Worm (Caenorhabditis elegans) whole organism, L4 larva: ENCODE measurements around the gene prmt-6.

ENCODE experiments used
- D1046.2 ChIP-seq: fragments of 200-800 bp; sonication (Bioruptor generic); IDR thresholded peaks from 2 replicates; pipeline ENCODE4 v1.3.6; 2022; ENCODE audit warnings: missing genetic modification characterization, missing compliant biosample characterization
- F37D6.2 ChIP-seq: sonication (generic microtip); optimal IDR thresholded peaks from 2 replicates; lab custom pipeline; 2016; ENCODE audit warnings: mild to moderate bottlenecking, missing genetic modification characterization, missing compliant biosample characterization
- F49E8.2 ChIP-seq: sonication (generic microtip); optimal IDR thresholded peaks from 2 replicates; lab custom pipeline; 2016; ENCODE audit warnings: missing compliant biosample characterization, mild to moderate bottlenecking, missing genetic modification characterization, borderline replicate concordance
- R02D3.7 ChIP-seq: fragments of 150-350 bp; sonication (generic microtip); optimal IDR thresholded peaks from 3 replicates; lab custom pipeline; 2014; ENCODE audit warnings: missing biosample characterization, missing genetic modification characterization
- T26A8.4 ChIP-seq: fragments of 200-800 bp; sonication (Bioruptor generic); IDR thresholded peaks from 2 replicates; pipeline ENCODE4 v1.3.6; 2022; ENCODE audit warnings: missing genetic modification characterization, missing compliant biosample characterization
- Y105C5A.15 ChIP-seq: fragments of 200-800 bp; sonication (Bioruptor generic); IDR thresholded peaks from 2 replicates; pipeline ENCODE4 v1.3.6; 2022; ENCODE audit warnings: missing genetic modification characterization, missing compliant biosample characterization
- Y5F2A.4 ChIP-seq: fragments of 200-800 bp; sonication (Bioruptor generic); optimal IDR thresholded peaks from 2 replicates; lab custom pipeline; 2018; ENCODE audit warnings: mild to moderate bottlenecking, missing genetic modification characterization, missing compliant biosample characterization
- aha-1 ChIP-seq: fragments of 150-350 bp; peaks from one replicate; lab custom pipeline; 2014; ENCODE audit warnings: missing biosample characterization, missing genetic modification characterization
- arid-1 ChIP-seq: fragments of 200-800 bp; sonication (Bioruptor generic); conservative IDR thresholded peaks from 2 replicates; pipeline ENCODE4 v1.3.6; 2022; ENCODE audit warnings: missing genetic modification reagents, missing genetic modification characterization, missing compliant biosample characterization
- ceh-20 ChIP-seq: fragments of 200-800 bp; sonication (Bioruptor generic); IDR thresholded peaks from 2 replicates; pipeline ENCODE4 v1.3.6; 2022; ENCODE audit warnings: missing genetic modification reagents, missing genetic modification characterization, missing compliant biosample characterization
- ceh-62 ChIP-seq: sonication (generic microtip); optimal IDR thresholded peaks from 2 replicates; lab custom pipeline; 2017; ENCODE audit warnings: missing biosample characterization, missing genetic modification characterization
- ces-1 ChIP-seq: fragments of 150-350 bp; sonication (generic microtip); optimal IDR thresholded peaks from 4 replicates; lab custom pipeline; 2014; ENCODE audit warnings: missing biosample characterization, missing genetic modification reagents, missing genetic modification characterization
- ctbp-1 ChIP-seq: fragments of 200-800 bp; sonication (Bioruptor generic); IDR thresholded peaks from 2 replicates; pipeline ENCODE4 v1.3.6; 2022; ENCODE audit warnings: missing genetic modification reagents, missing genetic modification characterization, missing compliant biosample characterization
- daf-16 ChIP-seq, 3 experiments: sonication (generic microtip); optimal IDR thresholded peaks; 2 replicates each; lab custom pipeline; 2016 to 2017; ENCODE audit warnings: missing genetic modification characterization in 3 of 3, missing genetic modification reagents in 3 of 3, mild to moderate bottlenecking in 2 of 3, missing compliant biosample characterization in 2 of 3, missing biosample characterization in 1 of 3, moderate library complexity in 1 of 3
- daf-19 ChIP-seq: fragments of 200-800 bp; sonication (Bioruptor generic); conservative IDR thresholded peaks from 2 replicates; pipeline ENCODE4 v1.3.6; 2022; ENCODE audit warnings: missing genetic modification characterization, missing compliant biosample characterization
- daf-8 ChIP-seq: fragments of 200-800 bp; sonication (Bioruptor generic); IDR thresholded peaks from 2 replicates; pipeline ENCODE4 v1.3.6; 2022; ENCODE audit warnings: missing genetic modification characterization, missing compliant biosample characterization
- dmd-6 ChIP-seq: fragments of 200-800 bp; sonication (Bioruptor generic); IDR thresholded peaks from 2 replicates; pipeline ENCODE4 v1.3.6; 2022; ENCODE audit warnings: missing genetic modification reagents, missing genetic modification characterization, missing compliant biosample characterization
- duxl-1 ChIP-seq: sonication (generic microtip); optimal IDR thresholded peaks from 2 replicates; lab custom pipeline; 2016; ENCODE audit warnings: mild to moderate bottlenecking, missing genetic modification characterization, moderate library complexity, missing compliant biosample characterization; ENCODE audit not compliant: poor library complexity
- fkh-10 ChIP-seq: fragments of 150-350 bp; optimal IDR thresholded peaks from 2 replicates; lab custom pipeline; 2014; ENCODE audit warnings: missing biosample characterization, missing genetic modification reagents, missing genetic modification characterization
- hif-1 ChIP-seq, 2 experiments: sonication (generic microtip); optimal IDR thresholded peaks; 2 replicates each; lab custom pipeline; 2016 to 2017; ENCODE audit warnings: missing compliant biosample characterization in 2 of 2, missing genetic modification characterization in 2 of 2, missing genetic modification reagents in 2 of 2, missing genotype in 2 of 2, mild to moderate bottlenecking in 1 of 2
- hlh-11 ChIP-seq: fragments of 200-800 bp; sonication (Bioruptor generic); optimal IDR thresholded peaks from 2 replicates; lab custom pipeline; 2018; ENCODE audit warnings: mild to moderate bottlenecking, missing genetic modification characterization, missing compliant biosample characterization
- hlh-30 ChIP-seq: sonication (generic microtip); optimal IDR thresholded peaks from 2 replicates; lab custom pipeline; 2017; ENCODE audit warnings: antibody characterized with exemption, mild to moderate bottlenecking, missing genetic modification characterization, missing compliant biosample characterization; ENCODE audit not compliant: insufficient read depth
- hmg-1.1 ChIP-seq: fragments of 200-800 bp; sonication (Bioruptor generic); IDR thresholded peaks from 2 replicates; pipeline ENCODE4 v1.3.6; 2022; ENCODE audit warnings: missing genetic modification reagents, missing genetic modification characterization, missing compliant biosample characterization
- jun-1 ChIP-seq: fragments of 150-350 bp; optimal IDR thresholded peaks from 2 replicates; lab custom pipeline; 2014; ENCODE audit warnings: missing biosample characterization, missing genetic modification reagents, missing genetic modification characterization
- lin-13 ChIP-seq: fragments of 150-350 bp; optimal IDR thresholded peaks from 2 replicates; lab custom pipeline; 2014; ENCODE audit warnings: missing biosample characterization, missing genetic modification reagents, missing genetic modification characterization
- lin-29 ChIP-seq: fragments of 200-800 bp; sonication (Bioruptor generic); IDR thresholded peaks from 2 replicates; pipeline ENCODE4 v1.3.6; 2022; ENCODE audit warnings: missing genetic modification reagents, missing genetic modification characterization, missing compliant biosample characterization
- lin-38 ChIP-seq: fragments of 200-800 bp; sonication (Bioruptor generic); IDR thresholded peaks from 2 replicates; pipeline ENCODE4 v1.3.6; 2022; ENCODE audit warnings: missing genetic modification reagents, missing genetic modification characterization, missing compliant biosample characterization
- lin-39 ChIP-seq: fragments of 150-350 bp; optimal IDR thresholded peaks from 2 replicates; lab custom pipeline; 2014; ENCODE audit warnings: missing biosample characterization, missing genetic modification reagents, missing genetic modification characterization
- madf-9 ChIP-seq: fragments of 200-800 bp; sonication (Bioruptor generic); conservative IDR thresholded peaks from 2 replicates; pipeline ENCODE4 v1.3.6; 2022; ENCODE audit warnings: missing genetic modification reagents, missing genetic modification characterization, missing compliant biosample characterization
- mdl-1 ChIP-seq, 2 experiments: fragments of 150-350 bp in 1 of 2; sonication (generic microtip) in 1 of 2; optimal IDR thresholded peaks; 2 replicates each; lab custom pipeline; 2014 to 2017; ENCODE audit warnings: missing biosample characterization in 2 of 2, missing genetic modification characterization in 2 of 2
- mep-1 ChIP-seq: fragments of 150-350 bp; sonication (generic microtip); optimal IDR thresholded peaks from 3 replicates; lab custom pipeline; 2014; ENCODE audit warnings: missing biosample characterization, missing genetic modification characterization
- mxl-3 ChIP-seq: fragments of 200-800 bp; sonication (Bioruptor generic); optimal IDR thresholded peaks from 2 replicates; lab custom pipeline; 2018; ENCODE audit warnings: mild to moderate bottlenecking, missing genetic modification characterization, missing compliant biosample characterization
- nhr-102 ChIP-seq: sonication (generic microtip); optimal IDR thresholded peaks from 2 replicates; lab custom pipeline; 2016; ENCODE audit warnings: mild to moderate bottlenecking, missing genetic modification characterization, moderate library complexity, missing compliant biosample characterization
- nhr-11 ChIP-seq: fragments of 150-350 bp; optimal IDR thresholded peaks from 2 replicates; lab custom pipeline; 2014; ENCODE audit warnings: missing biosample characterization, missing genetic modification characterization
- nhr-25 ChIP-seq: sonication (generic microtip); optimal IDR thresholded peaks from 2 replicates; lab custom pipeline; 2017; ENCODE audit warnings: missing genetic modification characterization, mild to moderate bottlenecking, missing compliant biosample characterization, antibody characterized with exemption, moderate library complexity, borderline replicate concordance; ENCODE audit not compliant: insufficient read depth
- nhr-28 ChIP-seq: fragments of 150-350 bp; optimal IDR thresholded peaks from 2 replicates; lab custom pipeline; 2014; ENCODE audit warnings: missing biosample characterization, missing genetic modification characterization
- nhr-48 ChIP-seq: sonication (generic microtip); optimal IDR thresholded peaks from 2 replicates; lab custom pipeline; 2016; ENCODE audit warnings: mild to moderate bottlenecking, missing genetic modification characterization, missing compliant biosample characterization
- nhr-6 ChIP-seq: fragments of 150-350 bp; optimal IDR thresholded peaks from 2 replicates; lab custom pipeline; 2014; ENCODE audit warnings: missing biosample characterization, missing genetic modification characterization
- nhr-77 ChIP-seq: fragments of 150-350 bp; optimal IDR thresholded peaks from 2 replicates; lab custom pipeline; 2014; ENCODE audit warnings: missing biosample characterization, missing genetic modification characterization
- pqm-1 ChIP-seq: sonication (generic microtip); optimal IDR thresholded peaks from 2 replicates; lab custom pipeline; 2017; ENCODE audit warnings: missing biosample characterization, missing genetic modification characterization
- rbr-2 ChIP-seq: sonication (generic microtip); optimal IDR thresholded peaks from 2 replicates; lab custom pipeline; 2016; ENCODE audit warnings: missing genotype, missing genetic modification characterization, missing compliant biosample characterization
- saeg-2 ChIP-seq: fragments of 200-800 bp; sonication (Bioruptor generic); IDR thresholded peaks from 2 replicates; pipeline ENCODE4 v1.3.6; 2022; ENCODE audit warnings: missing genetic modification reagents, missing genetic modification characterization, missing compliant biosample characterization
- set-16 ChIP-seq: fragments of 200-800 bp; sonication (Bioruptor generic); IDR thresholded peaks from 2 replicates; pipeline ENCODE4 v1.3.6; 2022; ENCODE audit warnings: missing genetic modification reagents, missing genetic modification characterization, missing compliant biosample characterization
- tra-1 ChIP-seq: fragments of 200-800 bp; sonication (Bioruptor generic); IDR thresholded peaks from 2 replicates; pipeline ENCODE4 v1.3.6; 2022; ENCODE audit warnings: missing genetic modification reagents, missing genetic modification characterization, missing compliant biosample characterization
- unc-130 ChIP-seq: sonication (generic microtip); optimal IDR thresholded peaks from 2 replicates; lab custom pipeline; 2016; ENCODE audit warnings: missing genetic modification reagents, missing genetic modification characterization, missing compliant biosample characterization
- ztf-7 ChIP-seq: fragments of 150-350 bp; optimal IDR thresholded peaks from 2 replicates; lab custom pipeline; 2014; ENCODE audit warnings: missing biosample characterization, missing genetic modification characterization

prmt-6 gene

DNA sequence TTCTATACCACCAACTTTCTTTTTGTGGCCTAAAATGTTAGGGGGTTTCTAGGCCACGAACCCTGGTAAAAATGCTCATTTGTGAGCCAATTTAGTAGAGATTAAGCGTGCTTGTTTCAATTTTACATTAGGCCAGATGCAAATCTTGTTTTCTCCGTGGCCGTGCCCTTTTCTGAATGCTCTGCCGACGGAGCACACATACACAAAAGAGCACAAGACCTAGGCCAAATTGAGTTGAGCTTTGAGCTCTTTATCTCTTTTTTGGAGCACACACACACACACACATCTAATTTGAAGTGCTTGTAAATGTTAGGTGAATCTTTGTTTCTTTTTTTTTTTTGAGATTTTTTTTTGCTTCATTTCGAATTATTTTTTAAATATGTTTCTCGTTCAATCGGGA is 42.1 kb downstream of the prmt-6 start:
- TF ChIP-seq fkh-10 (GFP tag; lab: Kevin White, UChicago) (peak; percentile 28), ceh-62 (tag; lab: Kevin White, UChicago) (no peak), aha-1 (tag; lab: Kevin White, UChicago) (peak; percentile 4), daf-19 (no peak), ctbp-1 (GFP tag; lab: Robert Waterston, UW) (peak; percentile 49; the same call in 1 of the 2 replicates)
- TF ChIP-seq, all 104 proteins: peak for 3

DNA sequence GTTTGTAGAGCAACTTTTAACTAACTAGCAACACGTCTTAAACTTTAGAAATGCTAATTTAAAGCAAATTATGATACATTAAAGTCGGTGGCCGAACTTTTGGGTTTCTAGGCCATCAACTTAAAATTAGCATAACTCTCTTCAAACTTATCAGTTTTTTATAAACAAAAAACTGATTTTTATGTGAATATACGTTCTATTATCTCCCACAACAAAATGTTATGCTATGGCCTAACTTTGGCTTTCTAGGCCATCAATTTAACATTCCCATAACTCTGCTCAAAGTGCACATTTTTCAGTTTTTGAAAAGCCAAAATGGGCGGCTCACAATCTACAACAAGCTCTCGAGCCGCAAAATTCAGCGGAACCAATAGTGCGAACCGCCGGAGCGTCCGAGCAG is 44.5 kb downstream of the prmt-6 start, which contains the start of gene C54E4.1:
C54E4.1 (plus strand) TSS at position 301 of the 400 bp plus-strand sequence.
- TF ChIP-seq nhr-11 = no peak
- TF ChIP-seq tra-1 (GFP tag; lab: Robert Waterston, UW) = 0 out of 2 replicates have a peak, but pooled peaks have one; percentile 38
- TF ChIP-seq set-16 (GFP tag; lab: Robert Waterston, UW) = peak; percentile 37; the same call in 1 of the 2 replicates
- no peak for TF ChIP-seq hmg-1.1 (GFP tag; lab: Robert Waterston, UW)

DNA sequence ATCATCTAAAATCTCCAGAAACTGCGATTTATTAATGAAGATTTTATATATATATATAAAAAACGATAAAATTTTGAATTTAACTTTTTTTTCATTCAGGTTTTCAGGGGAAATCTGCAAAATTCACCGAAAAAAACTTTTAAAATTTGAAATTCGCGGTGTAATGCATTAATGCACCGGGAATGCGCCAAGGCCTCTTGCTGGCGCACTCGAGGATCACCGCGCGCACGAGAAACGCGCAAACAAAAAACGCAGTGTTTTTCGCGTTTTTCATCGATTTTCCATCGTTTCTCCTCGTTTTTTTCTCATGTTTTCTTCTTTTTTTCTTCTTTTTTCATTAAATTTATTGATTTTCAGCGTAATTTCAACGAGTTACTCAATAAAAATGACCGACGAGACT is 46.8 kb downstream of the prmt-6 start, which contains the start of gene hrpu-2:
hrpu-2 (plus strand) TSS at position 352 of the 400 bp plus-strand sequence.
- TF ChIP-seq nhr-48 (peak; percentile 49), rbr-2 (tag; lab: Kevin White, UChicago) (peak; percentile 79), D1046.2 (GFP tag; lab: Robert Waterston, UW) (no peak), Y105C5A.15 (no peak), madf-9 (GFP tag; lab: Robert Waterston, UW) (no peak), pqm-1 (tag; lab: Kevin White, UChicago) (no peak), nhr-77 (tag; lab: Kevin White, UChicago) (peak; percentile 9), Y5F2A.4 (no peak), R02D3.7 (tag; lab: Kevin White, UChicago) (no peak), hlh-30 (tag; lab: Kevin White, UChicago) (peak; percentile 73), T26A8.4 (GFP tag; lab: Robert Waterston, UW) (peak; percentile 79), saeg-2 (GFP tag; lab: Robert Waterston, UW) (no peak), lin-13 (GFP tag; lab: Kevin White, UChicago) (peak; percentile 85), lin-29 (GFP tag; lab: Robert Waterston, UW) (0 out of 2 replicates have a peak, but pooled peaks have one; percentile 18), daf-8 (GFP tag; lab: Robert Waterston, UW) (no peak), hif-1 (tag; optimal IDR thresholded peaks at IDR 0.05; lab: Kevin White, UChicago) (peak in 1 of 2 experiments; percentile 63), mep-1 (peak; percentile 83), ces-1 (GFP tag; lab: Kevin White, UChicago) (no peak), F49E8.2 (peak; percentile 49), lin-39 (tag; lab: Kevin White, UChicago) (no peak), nhr-6 (tag; lab: Kevin White, UChicago) (peak; percentile 11), dmd-6 (peak; percentile 82), mxl-3 (no peak), ceh-20 (GFP tag; lab: Robert Waterston, UW) (peak; percentile 64; the same call in 1 of the 2 replicates), nhr-102 (tag; lab: Kevin White, UChicago) (peak; percentile 85), F37D6.2 (tag; lab: Kevin White, UChicago) (peak; percentile 73), lin-38 (GFP tag; lab: Robert Waterston, UW) (peak; percentile 87), nhr-25 (tag; lab: Kevin White, UChicago) (no peak), unc-130 (GFP tag; lab: Kevin White, UChicago) (peak; percentile 23), nhr-28 (tag; lab: Kevin White, UChicago) (peak; percentile 49), jun-1 (tag; lab: Kevin White, UChicago) (peak; percentile 58), daf-16 (GFP tag; optimal IDR thresholded peaks at IDR 0.05; lab: Kevin White, UChicago) (peak in 1 of 2 experiments; percentile 33), daf-16 (tag; optimal IDR thresholded peaks at IDR 0.05; lab: Kevin White, UChicago) (peak; percentile 29), ctbp-1 (GFP tag; lab: Robert Waterston, UW) (peak; percentile 55; the same call in 1 of the 2 replicates), mdl-1 (tag; optimal IDR thresholded peaks at IDR 0.05; lab: Kevin White, UChicago) (peak in 1 of 2 experiments; percentile 10), duxl-1 (peak; percentile 31), hlh-11 (peak; percentile 73), arid-1 (peak; percentile 52; the same call in 1 of the 2 replicates), ztf-7 (tag; lab: Kevin White, UChicago) (peak; percentile 55)
